Worm (Caenorhabditis elegans) whole organism, midembryonic: ENCODE measurements around the gene Y73F8A.32.
"Not testable (repeated sequence)": the region's sequence is repeated elsewhere in the genome, so short reads cannot be mapped to it uniquely, and the experiment has no call there.

Experiments
- T22C8.4 ChIP-seq: fragments of 200-800 bp; sonication (Bioruptor generic); IDR thresholded peaks from 2 replicates; pipeline ENCODE4 v1.3.6; 2022; ENCODE audit warnings: missing genetic modification characterization, missing compliant biosample characterization
- cog-1 ChIP-seq: sonication (generic microtip); optimal IDR thresholded peaks from 2 replicates; lab custom pipeline; 2016; ENCODE audit warnings: missing genetic modification characterization, missing compliant biosample characterization
- flt-1 ChIP-seq: fragments of 200-800 bp; sonication (Bioruptor generic); IDR thresholded peaks from 2 replicates; pipeline ENCODE4 v1.3.6; 2022; ENCODE audit warnings: missing genetic modification characterization, missing compliant biosample characterization
- klf-2 ChIP-seq: fragments of 200-800 bp; sonication (Bioruptor generic); conservative IDR thresholded peaks from 2 replicates; pipeline ENCODE4 v1.3.6; 2022; ENCODE audit warnings: missing genetic modification reagents, missing genetic modification characterization, missing compliant biosample characterization
- med-1 ChIP-seq: sonication (generic microtip); optimal IDR thresholded peaks from 2 replicates; lab custom pipeline; 2017; ENCODE audit warnings: missing genetic modification characterization, mild to moderate bottlenecking, missing compliant biosample characterization, antibody characterized with exemption, missing genetic modification reagents; ENCODE audit not compliant: insufficient read depth
- ref-1 ChIP-seq: fragments of 200-800 bp; sonication (Bioruptor generic); conservative IDR thresholded peaks from 2 replicates; pipeline ENCODE4 v1.3.6; 2022; ENCODE audit warnings: missing genetic modification reagents, missing genetic modification characterization, missing compliant biosample characterization
- tab-1 ChIP-seq: fragments of 200-800 bp; sonication (Bioruptor generic); IDR thresholded peaks from 2 replicates; pipeline ENCODE4 v1.3.6; 2022; ENCODE audit warnings: missing genetic modification characterization, missing compliant biosample characterization
- ztf-23 ChIP-seq: fragments of 200-800 bp; sonication (Bioruptor generic); IDR thresholded peaks from 2 replicates; pipeline ENCODE4 v1.3.6; 2022; ENCODE audit warnings: missing genetic modification reagents, missing genetic modification characterization, missing compliant biosample characterization
- ztf-29 ChIP-seq: fragments of 200-800 bp; sonication (Bioruptor generic); IDR thresholded peaks from 2 replicates; pipeline ENCODE4 v1.3.6; 2022; ENCODE audit warnings: missing genetic modification reagents, missing genetic modification characterization, missing compliant biosample characterization

Y73F8A.32 gene

DNA sequence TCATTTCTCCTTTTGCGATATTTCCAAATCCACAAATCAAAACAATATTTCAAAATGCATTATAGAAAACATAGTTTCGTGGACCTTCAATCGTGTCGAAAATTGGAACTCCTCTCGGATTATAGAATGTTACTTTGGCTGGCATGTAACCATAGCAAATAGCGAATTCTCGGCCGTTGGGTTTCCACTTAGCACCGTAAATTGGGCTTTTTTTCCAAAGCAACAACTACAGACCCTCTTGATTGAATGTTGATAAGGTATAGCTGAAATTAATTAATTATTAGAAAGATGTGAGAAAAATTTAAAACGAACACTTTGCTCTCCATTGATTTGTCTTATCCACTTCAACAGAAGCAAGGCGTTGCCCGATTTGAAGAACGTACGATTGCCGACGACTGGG, at the start of gene Y73F8A.32:
Y73F8A.32 (minus strand) TSS at position 101 of the 400 bp plus-strand sequence.
- not testable (repeated sequence) for TF ChIP-seq cog-1 (tag; lab: Kevin White, UChicago); ztf-29 (GFP tag; lab: Robert Waterston, UW); klf-2 (GFP tag; lab: Robert Waterston, UW)

DNA sequence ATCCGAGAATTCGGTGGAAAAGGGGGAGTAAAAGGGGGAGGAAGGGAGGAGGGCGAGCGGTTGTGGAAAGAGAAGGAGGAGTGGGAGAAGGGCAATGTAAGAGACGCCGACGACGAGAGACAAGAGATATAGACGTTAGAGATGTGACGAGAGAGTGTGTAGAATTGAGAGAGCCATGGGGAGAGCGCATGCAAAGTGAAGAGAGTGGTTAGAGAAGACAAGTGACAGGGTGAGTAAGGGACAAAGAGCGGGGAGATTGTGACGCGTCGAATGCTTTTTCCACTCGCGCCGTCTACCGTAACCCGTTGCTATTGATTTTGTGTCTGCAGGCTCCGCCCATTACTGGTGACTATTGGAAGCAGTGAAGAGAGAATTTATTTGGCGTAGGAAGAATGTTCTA, 49.5 kb upstream of the Y73F8A.32 start:
- TF ChIP-seq klf-2 (GFP tag; lab: Robert Waterston, UW), result no peak
- peak; percentile 95 for TF ChIP-seq T22C8.4 (GFP tag; lab: Robert Waterston, UW)
- no peak for TF ChIP-seq tab-1 (GFP tag; lab: Robert Waterston, UW)
- no peak for TF ChIP-seq med-1
- TF ChIP-seq ztf-23 (GFP tag; lab: Robert Waterston, UW), result peak; percentile 6; the same call in 1 of the 2 replicates
- peak; percentile 71; the same call in 1 of the 2 replicates for TF ChIP-seq flt-1 (GFP tag; lab: Robert Waterston, UW)
- peak; percentile 48 for TF ChIP-seq cog-1 (tag; lab: Kevin White, UChicago)
- no peak for TF ChIP-seq ref-1
- no peak for TF ChIP-seq ztf-29 (GFP tag; lab: Robert Waterston, UW)

- TF ChIP-seq ref-1 (no peak), flt-1 (GFP tag; lab: Robert Waterston, UW) (no peak), T22C8.4 (GFP tag; lab: Robert Waterston, UW) (no peak), ztf-23 (GFP tag; lab: Robert Waterston, UW) (no peak), klf-2 (GFP tag; lab: Robert Waterston, UW) (no peak), med-1 (no peak), tab-1 (GFP tag; lab: Robert Waterston, UW) (no peak), ztf-29 (GFP tag; lab: Robert Waterston, UW) (no peak), cog-1 (tag; lab: Kevin White, UChicago) (no peak)
Observed at ce11 chrIV:15564327-15564726, 43.1 kb upstream of the Y73F8A.32 start, which contains the start of gene Y105C5A.1. Y105C5A.1 (minus strand) TSS chrIV:15564427.

- TF ChIP-seq tab-1 (GFP tag; lab: Robert Waterston, UW) (no peak), ref-1 (no peak), cog-1 (tag; lab: Kevin White, UChicago) (peak; percentile 25), T22C8.4 (GFP tag; lab: Robert Waterston, UW) (no peak), med-1 (no peak), flt-1 (GFP tag; lab: Robert Waterston, UW) (0 out of 2 replicates have a peak, but pooled peaks have one; percentile 24), ztf-23 (GFP tag; lab: Robert Waterston, UW) (peak; percentile 60; the same call in 1 of the 2 replicates), klf-2 (GFP tag; lab: Robert Waterston, UW) (no peak), ztf-29 (GFP tag; lab: Robert Waterston, UW) (no peak)
Observed at ce11 chrIV:15561223-15561656, 40.0 kb upstream of the Y73F8A.32 start.

- TF ChIP-seq ztf-29 (GFP tag; lab: Robert Waterston, UW), result no peak
- TF ChIP-seq med-1, result no peak
- no peak for TF ChIP-seq klf-2 (GFP tag; lab: Robert Waterston, UW)
- no peak for TF ChIP-seq ref-1
- TF ChIP-seq T22C8.4 (GFP tag; lab: Robert Waterston, UW), result peak; percentile 19; the same call in 1 of the 2 replicates
- TF ChIP-seq tab-1 (GFP tag; lab: Robert Waterston, UW), result no peak
- no peak for TF ChIP-seq ztf-23 (GFP tag; lab: Robert Waterston, UW)
Observed at ce11 chrIV:15559065-15559464, 37.8 kb upstream of the Y73F8A.32 start.

ce11 chrIV:15554771-15555170, 33.5 kb upstream of the Y73F8A.32 start:
- TF ChIP-seq med-1 (no peak), T22C8.4 (GFP tag; lab: Robert Waterston, UW) (peak; percentile 42; the same call in 1 of the 2 replicates)

DNA sequence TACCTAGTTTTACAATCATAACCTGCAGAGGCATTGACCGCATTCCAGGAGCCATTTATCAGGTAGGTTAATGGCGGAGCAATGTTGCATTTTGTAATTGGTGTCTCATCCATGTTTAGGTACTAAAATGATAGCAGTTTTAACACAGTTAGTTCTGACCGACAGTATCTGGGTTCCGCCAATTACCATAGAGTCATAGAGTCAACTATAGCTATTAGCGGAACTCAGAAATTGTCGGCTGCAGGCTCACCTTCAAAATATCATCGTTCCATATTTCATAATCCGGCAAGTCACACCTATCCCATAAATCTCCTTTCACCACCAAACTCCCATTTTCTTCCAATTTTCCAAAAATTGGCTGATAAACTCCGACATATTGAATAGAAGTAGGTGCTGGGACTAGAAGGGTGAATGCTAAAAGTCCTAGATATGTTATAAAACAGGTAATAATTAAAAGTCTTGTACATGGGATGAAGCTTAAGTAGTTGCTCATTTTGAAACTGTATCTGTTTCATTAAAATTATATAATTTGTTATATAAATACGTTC, 18.3 kb upstream of the Y73F8A.32 start, which contains the start of gene Y73F8A.35:
Y73F8A.35 (minus strand) TSS at position 498 of the 548 bp plus-strand sequence.
- TF ChIP-seq cog-1 (tag; lab: Kevin White, UChicago) (no peak), ztf-23 (GFP tag; lab: Robert Waterston, UW) (no peak), ztf-29 (GFP tag; lab: Robert Waterston, UW) (no peak), flt-1 (GFP tag; lab: Robert Waterston, UW) (no peak), ref-1 (no peak), tab-1 (GFP tag; lab: Robert Waterston, UW) (no peak)

DNA sequence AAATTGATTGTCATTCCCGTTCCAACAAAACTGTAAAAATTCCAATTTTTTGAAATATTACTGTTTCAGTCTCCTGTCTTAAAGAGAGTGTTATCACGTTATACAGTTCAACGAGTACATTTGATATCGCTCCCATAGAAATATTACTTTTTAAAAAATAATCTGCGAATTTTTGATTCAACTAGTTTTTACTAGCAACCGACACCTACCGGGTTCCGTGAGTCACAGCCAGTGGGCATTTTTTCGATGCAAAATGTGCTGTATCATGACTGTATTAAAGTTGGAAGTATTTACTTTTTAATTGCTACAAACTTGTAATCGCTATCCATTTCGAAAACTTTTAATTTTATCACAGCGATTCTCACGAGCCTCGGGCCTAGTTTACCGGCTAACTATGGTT, 16.1 kb upstream of the Y73F8A.32 start:
- TF ChIP-seq tab-1 (GFP tag; lab: Robert Waterston, UW), result no peak
- TF ChIP-seq ztf-23 (GFP tag; lab: Robert Waterston, UW), result no peak
- no peak for TF ChIP-seq ref-1
- no peak for TF ChIP-seq med-1
- no peak for TF ChIP-seq ztf-29 (GFP tag; lab: Robert Waterston, UW)
- TF ChIP-seq klf-2 (GFP tag; lab: Robert Waterston, UW), result no peak
- TF ChIP-seq T22C8.4 (GFP tag; lab: Robert Waterston, UW), result no peak
- TF ChIP-seq cog-1 (tag; lab: Kevin White, UChicago), result no peak
- no peak for TF ChIP-seq flt-1 (GFP tag; lab: Robert Waterston, UW)

- 0 out of 2 replicates have a peak, but pooled peaks have one; percentile 28 for TF ChIP-seq ztf-23 (GFP tag; lab: Robert Waterston, UW)
Observed at ce11 chrIV:15530486-15530885, 9.2 kb upstream of the Y73F8A.32 start.

DNA sequence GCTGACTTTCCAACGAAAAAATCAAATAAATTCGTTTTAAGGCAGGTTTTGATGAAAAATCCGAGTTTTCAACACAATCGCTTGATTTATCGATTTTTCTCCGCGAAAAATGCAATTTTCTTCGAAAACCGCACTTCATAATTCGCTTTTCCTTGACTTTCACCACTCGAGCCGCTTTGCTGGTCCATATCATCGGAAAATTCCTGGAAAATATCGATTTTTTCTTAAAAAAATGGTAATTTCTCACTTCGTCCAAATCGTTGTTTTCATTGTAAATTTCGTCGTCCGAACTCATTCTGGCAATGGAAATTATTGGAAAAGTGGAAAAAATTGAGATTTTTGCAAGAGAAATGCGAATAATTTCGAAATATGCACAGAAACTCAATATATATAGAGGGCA, 7.0 kb upstream of the Y73F8A.32 start, which contains the start of gene ari-1.4:
ari-1.4 (minus strand) TSS at position 295 of the 400 bp plus-strand sequence.
- TF ChIP-seq ztf-23 (GFP tag; lab: Robert Waterston, UW), result no peak
- TF ChIP-seq ref-1, result no peak
- TF ChIP-seq ztf-29 (GFP tag; lab: Robert Waterston, UW), result no peak
- no peak for TF ChIP-seq flt-1 (GFP tag; lab: Robert Waterston, UW)
- TF ChIP-seq med-1, result no peak
- peak; percentile 25; the same call in 1 of the 2 replicates for TF ChIP-seq T22C8.4 (GFP tag; lab: Robert Waterston, UW)
- no peak for TF ChIP-seq tab-1 (GFP tag; lab: Robert Waterston, UW)
- TF ChIP-seq cog-1 (tag; lab: Kevin White, UChicago), result no peak
